Fruit fly (Drosophila melanogaster) whole organism, embryonic: ENCODE results near the gene CG2898.
A peak's percentile ranks its signal among the peaks of the same experiment; 100 is the strongest.

Experiments used
- Abd-B ChIP-seq: fragments of 200-800 bp; sonication (Bioruptor generic); optimal IDR thresholded peaks from 2 replicates; lab custom pipeline; 2018; ENCODE audit warnings: missing biosample characterization, mild to moderate bottlenecking, missing genetic modification characterization, moderate library complexity
- Ada2b ChIP-seq: fragments of 200-800 bp; sonication (Bioruptor generic); IDR thresholded peaks from 2 replicates; pipeline ENCODE4 v1.3.6; 2022; ENCODE audit warnings: missing biosample characterization, missing genetic modification characterization
- Bgb ChIP-seq: fragments of 200-800 bp; sonication (Bioruptor generic); IDR thresholded peaks from 2 replicates; pipeline ENCODE4 v1.3.6; 2022; ENCODE audit warnings: missing biosample characterization, missing genetic modification characterization; ENCODE audit not compliant: partially characterized antibody
- CG10274 ChIP-seq: fragments of 200-800 bp; sonication (Bioruptor generic); optimal IDR thresholded peaks from 3 replicates; lab custom pipeline; 2017; ENCODE audit warnings: missing biosample characterization, mild to moderate bottlenecking, missing genetic modification characterization
- CG11560 ChIP-seq: fragments of 200-800 bp; sonication (Bioruptor generic); IDR thresholded peaks from 3 replicates; pipeline ENCODE4 v1.3.6; 2022; ENCODE audit warnings: missing biosample characterization, missing genetic modification characterization
- CG12391 ChIP-seq: fragments of 200-800 bp; sonication (Bioruptor generic); optimal IDR thresholded peaks from 3 replicates; lab custom pipeline; 2018; ENCODE audit warnings: missing biosample characterization, mild to moderate bottlenecking, missing genetic modification characterization, moderate library complexity
- CG14441 ChIP-seq: fragments of 200-800 bp; sonication (Bioruptor generic); IDR thresholded peaks from 2 replicates; pipeline ENCODE4 v1.3.6; 2022; ENCODE audit warnings: missing biosample characterization, missing genetic modification characterization
- CG1647 ChIP-seq: fragments of 200-800 bp; sonication (Bioruptor generic); optimal IDR thresholded peaks from 3 replicates; lab custom pipeline; 2016; ENCODE audit warnings: missing biosample characterization, missing genetic modification characterization
- CG17186 ChIP-seq: fragments of 200-800 bp; sonication (Bioruptor generic); optimal IDR thresholded peaks from 3 replicates; lab custom pipeline; 2017; ENCODE audit warnings: missing biosample characterization, missing genetic modification reagents, missing genetic modification characterization
- CG17612 ChIP-seq: fragments of 200-800 bp; sonication (Bioruptor generic); IDR thresholded peaks from 2 replicates; pipeline ENCODE4 v1.3.6; 2022; ENCODE audit warnings: missing biosample characterization, missing genetic modification characterization
- CG18011 ChIP-seq: fragments of 200-800 bp; sonication (Bioruptor generic); optimal IDR thresholded peaks from 2 replicates; lab custom pipeline; 2017; ENCODE audit warnings: missing biosample characterization, missing genetic modification characterization, mild to moderate bottlenecking, moderate library complexity, missing genotype
- CG3163 ChIP-seq: fragments of 200-800 bp; sonication (Bioruptor generic); optimal IDR thresholded peaks from 3 replicates; lab custom pipeline; 2016; ENCODE audit warnings: missing biosample characterization, missing genetic modification characterization
- CG32772 ChIP-seq: fragments of 200-800 bp; sonication (Bioruptor generic); IDR thresholded peaks from 2 replicates; pipeline ENCODE4 v1.3.6; 2022; ENCODE audit warnings: missing biosample characterization, missing genetic modification characterization
- CG4854 ChIP-seq: fragments of 200-800 bp; sonication (Bioruptor generic); optimal IDR thresholded peaks from 2 replicates; lab custom pipeline; 2016; ENCODE audit warnings: missing biosample characterization, missing genetic modification characterization, inconsistent platforms
- CG7556 ChIP-seq: fragments of 200-800 bp; sonication (Bioruptor generic); optimal IDR thresholded peaks from 2 replicates; lab custom pipeline; 2017; ENCODE audit warnings: missing biosample characterization, mild to moderate bottlenecking, missing genetic modification characterization
- CG8359 ChIP-seq: fragments of 200-800 bp; sonication (Bioruptor generic); optimal IDR thresholded peaks from 2 replicates; lab custom pipeline; 2017; ENCODE audit warnings: missing biosample characterization, mild to moderate bottlenecking, missing genetic modification characterization, borderline replicate concordance
- CG8478 ChIP-seq: fragments of >200 bp; optimal IDR thresholded peaks from 2 replicates; lab custom pipeline; 2018
- CG9817 ChIP-seq: fragments of 200-800 bp; sonication (Bioruptor generic); optimal IDR thresholded peaks from 2 replicates; lab custom pipeline; 2018; ENCODE audit warnings: missing biosample characterization, mild to moderate bottlenecking, missing genetic modification characterization, moderate library complexity
- Chrac-16 ChIP-seq: fragments of 200-800 bp; sonication (Bioruptor generic); optimal IDR thresholded peaks from 3 replicates; lab custom pipeline; 2016; ENCODE audit warnings: missing biosample characterization, missing genetic modification characterization
- Deaf1 ChIP-seq: fragments of 200-800 bp; optimal IDR thresholded peaks from 3 replicates; lab custom pipeline; 2019; ENCODE audit warnings: missing biosample characterization, mild to moderate bottlenecking, missing genetic modification characterization, moderate library complexity
- ERR ChIP-seq: fragments of 200-800 bp; sonication (Bioruptor generic); optimal IDR thresholded peaks from 2 replicates; lab custom pipeline; 2016; ENCODE audit warnings: missing biosample characterization, missing genetic modification characterization
- Ets65A ChIP-seq: fragments of 200-800 bp; sonication (Bioruptor generic); peaks from one replicate; lab custom pipeline; 2016; ENCODE audit warnings: missing biosample characterization, missing genetic modification characterization
- HLH4C ChIP-seq: fragments of 200-800 bp; sonication (Bioruptor generic); IDR thresholded peaks from 3 replicates; pipeline ENCODE4 v1.3.6; 2022; ENCODE audit warnings: missing biosample characterization, missing genetic modification characterization; ENCODE audit not compliant: partially characterized antibody
- Hr39 ChIP-seq: fragments of >200 bp; optimal IDR thresholded peaks from 2 replicates; lab custom pipeline; 2017
- Hr78 ChIP-seq, 2 experiments: fragments of 200-800 bp in 1 of 2; fragments of >200 bp in 1 of 2; sonication (Bioruptor generic) in 1 of 2; optimal IDR thresholded peaks; 2 replicates each; lab custom pipeline; 2017 to 2019; ENCODE audit warnings: missing biosample characterization in 2 of 2, missing genetic modification characterization in 2 of 2, mild to moderate bottlenecking in 1 of 2, moderate library complexity in 1 of 2
- Lim3 ChIP-seq: fragments of 200-800 bp; sonication (Bioruptor generic); IDR thresholded peaks from 2 replicates; pipeline ENCODE4 v1.3.6; 2022; ENCODE audit warnings: missing biosample characterization, missing genetic modification characterization
- MTF-1 ChIP-seq: fragments of 200-800 bp; sonication (Bioruptor generic); optimal IDR thresholded peaks from 2 replicates; lab custom pipeline; 2018; ENCODE audit warnings: missing biosample characterization, mild to moderate bottlenecking, missing genetic modification characterization, borderline replicate concordance
- Myb ChIP-seq: fragments of 200-800 bp; sonication (Bioruptor generic); optimal IDR thresholded peaks from 2 replicates; lab custom pipeline; 2016; ENCODE audit warnings: missing biosample characterization, missing genetic modification characterization
- Sox102F ChIP-seq: fragments of 200-800 bp; sonication (Bioruptor generic); optimal IDR thresholded peaks from 2 replicates; lab custom pipeline; 2018; ENCODE audit warnings: missing biosample characterization, mild to moderate bottlenecking, missing genetic modification characterization, moderate library complexity
- Sry-β ChIP-seq: fragments of 200-800 bp; sonication (Bioruptor generic); optimal IDR thresholded peaks from 2 replicates; lab custom pipeline; 2018; ENCODE audit warnings: missing biosample characterization, mild to moderate bottlenecking, missing genetic modification characterization, moderate library complexity
- Sry-δ ChIP-seq: fragments of 200-800 bp; sonication (Bioruptor generic); optimal IDR thresholded peaks from 2 replicates; lab custom pipeline; 2016; ENCODE audit warnings: missing biosample characterization, missing genetic modification characterization
- YL-1 ChIP-seq: fragments of 200-800 bp; sonication (Bioruptor generic); optimal IDR thresholded peaks from 3 replicates; lab custom pipeline; 2017; ENCODE audit warnings: missing biosample characterization, mild to moderate bottlenecking, missing genetic modification characterization
- ac ChIP-seq: fragments of 200-800 bp; sonication (Bioruptor generic); optimal IDR thresholded peaks from 3 replicates; lab custom pipeline; 2017; ENCODE audit warnings: missing biosample characterization, mild to moderate bottlenecking, missing genetic modification characterization
- bsh ChIP-seq, 2 experiments: fragments of 200-800 bp; sonication (Bioruptor generic); optimal IDR thresholded peaks; 2 replicates each; lab custom pipeline; 2017 to 2018; ENCODE audit warnings: mild to moderate bottlenecking in 2 of 2, missing biosample characterization in 2 of 2, missing genetic modification characterization in 2 of 2, moderate library complexity in 1 of 2
- cad ChIP-seq: fragments of >200 bp; optimal IDR thresholded peaks from 2 replicates; lab custom pipeline; 2017; ENCODE audit warnings: missing biosample characterization, missing genetic modification characterization
- cato ChIP-seq: fragments of 200-800 bp; sonication (Bioruptor generic); optimal IDR thresholded peaks from 2 replicates; lab custom pipeline; 2016; ENCODE audit warnings: missing biosample characterization, missing genetic modification characterization, borderline replicate concordance
- da ChIP-seq: fragments of 200-800 bp; sonication (Bioruptor generic); optimal IDR thresholded peaks from 2 replicates; lab custom pipeline; 2016; ENCODE audit warnings: missing biosample characterization, missing genetic modification characterization
- dysf ChIP-seq: fragments of 200-800 bp; sonication (Bioruptor generic); IDR thresholded peaks from 3 replicates; pipeline ENCODE4 v1.3.6; 2022; ENCODE audit warnings: missing biosample characterization, missing genetic modification characterization
- emc ChIP-seq: fragments of 200-800 bp; sonication (Bioruptor generic); optimal IDR thresholded peaks from 2 replicates; lab custom pipeline; 2016; ENCODE audit warnings: missing biosample characterization, missing genetic modification characterization
- fd64A ChIP-seq: fragments of 200-800 bp; sonication (Bioruptor generic); optimal IDR thresholded peaks from 3 replicates; lab custom pipeline; 2018; ENCODE audit warnings: missing biosample characterization, mild to moderate bottlenecking, missing genetic modification characterization
- fru ChIP-seq: fragments of >200 bp; optimal IDR thresholded peaks from 2 replicates; lab custom pipeline; 2017
- gcm2 ChIP-seq: fragments of 200-800 bp; sonication (Bioruptor generic); optimal IDR thresholded peaks from 2 replicates; lab custom pipeline; 2016; ENCODE audit warnings: missing biosample characterization, missing genetic modification characterization
- nerfin-2 ChIP-seq: fragments of 200-800 bp; sonication (Bioruptor generic); IDR thresholded peaks from 2 replicates; pipeline ENCODE4 v1.3.6; 2022; ENCODE audit warnings: missing biosample characterization, missing genetic modification characterization; ENCODE audit not compliant: partially characterized antibody
- rib ChIP-seq: fragments of 200-800 bp; sonication (Bioruptor generic); IDR thresholded peaks from 2 replicates; pipeline ENCODE4 v1.3.6; 2022; ENCODE audit warnings: missing biosample characterization, missing genetic modification characterization
- seq ChIP-seq: fragments of 200-800 bp; sonication (Bioruptor generic); IDR thresholded peaks from 2 replicates; pipeline ENCODE4 v1.3.6; 2022; ENCODE audit warnings: missing biosample characterization, missing genetic modification characterization
- sr ChIP-seq: fragments of 200-800 bp; sonication (Bioruptor generic); IDR thresholded peaks from 3 replicates; pipeline ENCODE4 v1.3.6; 2022; ENCODE audit warnings: missing biosample characterization, missing genetic modification characterization
- ssp ChIP-seq: fragments of 200-800 bp; sonication (Bioruptor generic); IDR thresholded peaks from 2 replicates; pipeline ENCODE4 v1.3.6; 2022; ENCODE audit warnings: missing biosample characterization, missing genetic modification characterization
- trh ChIP-seq: fragments of 200-800 bp; sonication (Bioruptor generic); optimal IDR thresholded peaks from 2 replicates; lab custom pipeline; 2016; ENCODE audit warnings: missing biosample characterization, missing genetic modification characterization
- wdn ChIP-seq: fragments of 200-800 bp; sonication (Bioruptor generic); IDR thresholded peaks from 2 replicates; pipeline ENCODE4 v1.3.6; 2022; ENCODE audit warnings: missing biosample characterization, missing genetic modification characterization
- wek ChIP-seq: fragments of 200-800 bp; sonication (Bioruptor generic); optimal IDR thresholded peaks from 3 replicates; lab custom pipeline; 2018; ENCODE audit warnings: missing biosample characterization, mild to moderate bottlenecking, missing genetic modification characterization, moderate library complexity
- zf30C ChIP-seq: fragments of 200-800 bp; sonication (Bioruptor generic); optimal IDR thresholded peaks from 3 replicates; lab custom pipeline; 2018; ENCODE audit warnings: missing biosample characterization, mild to moderate bottlenecking, missing genetic modification characterization
- zfh2 ChIP-seq: fragments of 200-800 bp; sonication (Bioruptor generic); optimal IDR thresholded peaks from 2 replicates; lab custom pipeline; 2016; ENCODE audit warnings: missing biosample characterization, missing genetic modification characterization

The CG2898 gene

dm6 chrX:10397514-10398133 is 22.4 kb downstream of the CG2898 start (continued):
- TF ChIP-seq wek (GFP tag; lab: Kevin White, UChicago): no peak
- no peak for TF ChIP-seq CG32772
- no peak for TF ChIP-seq Bgb (GFP tag; lab: Robert Waterston, UW)
- TF ChIP-seq zf30C (GFP tag; lab: Kevin White, UChicago): no peak
- peak; percentile 46 for TF ChIP-seq Ada2b (GFP tag; lab: Robert Waterston, UW)
- TF ChIP-seq cato (GFP tag; lab: Kevin White, UChicago): no peak
- TF ChIP-seq CG8478 (lab: Kevin White, UChicago): no peak
- TF ChIP-seq CG4854: no peak
- TF ChIP-seq Chrac-16 (GFP tag; lab: Kevin White, UChicago): no peak
- TF ChIP-seq HLH4C: no peak
- TF ChIP-seq YL-1 (GFP tag; lab: Kevin White, UChicago): no peak
- TF ChIP-seq Hr78 (GFP tag; optimal IDR thresholded peaks at IDR 0.05; lab: Kevin White, UChicago): no peak
- TF ChIP-seq Abd-B (GFP tag; lab: Kevin White, UChicago): no peak
- peak; percentile 32 for TF ChIP-seq CG7556 (GFP tag; lab: Kevin White, UChicago)
- no peak for TF ChIP-seq CG17612 (GFP tag; lab: Robert Waterston, UW)
- no peak for TF ChIP-seq nerfin-2 (GFP tag; lab: Robert Waterston, UW)
- no peak for TF ChIP-seq da (GFP tag; lab: Kevin White, UChicago)
- no peak for TF ChIP-seq Lim3 (GFP tag; lab: Robert Waterston, UW)
- TF ChIP-seq CG18011 (GFP tag; lab: Kevin White, UChicago): no peak
- TF ChIP-seq cad (GFP tag; lab: Kevin White, UChicago): no peak
- no peak for TF ChIP-seq CG17186
- TF ChIP-seq fru (lab: Kevin White, UChicago): no peak
- no peak for TF ChIP-seq CG11560
- TF ChIP-seq Sry-δ (GFP tag; lab: Kevin White, UChicago): no peak
- TF ChIP-seq ac (GFP tag; lab: Kevin White, UChicago): no peak
- no peak for TF ChIP-seq Ets65A (GFP tag; lab: Kevin White, UChicago)
- no peak for TF ChIP-seq trh (GFP tag; lab: Kevin White, UChicago)
- TF ChIP-seq ssp (GFP tag; lab: Robert Waterston, UW): peak; percentile 29; the same call in 1 of the 2 replicates
- no peak for TF ChIP-seq CG1647
- TF ChIP-seq wdn: no peak
- no peak for TF ChIP-seq ERR
- no peak for TF ChIP-seq Hr39
- TF ChIP-seq Deaf1 (tag; lab: Kevin White, UChicago): peak; percentile 14
- no peak for TF ChIP-seq CG14441 (GFP tag; lab: Robert Waterston, UW)
- TF ChIP-seq CG10274: no peak
- TF ChIP-seq sr: peak; percentile 63; the same call in 1 of the 3 replicates
- TF ChIP-seq rib (GFP tag; lab: Robert Waterston, UW): no peak
- no peak for TF ChIP-seq gcm2 (GFP tag; lab: Kevin White, UChicago)
- TF ChIP-seq MTF-1 (GFP tag; lab: Kevin White, UChicago): no peak
- TF ChIP-seq CG8359 (GFP tag; lab: Kevin White, UChicago): no peak
- no peak for TF ChIP-seq seq (GFP tag; lab: Robert Waterston, UW)
- TF ChIP-seq bsh (GFP tag; optimal IDR thresholded peaks at IDR 0.05; lab: Kevin White, UChicago): no peak
- TF ChIP-seq CG12391 (tag; lab: Kevin White, UChicago): peak; percentile 26
- TF ChIP-seq Sox102F (GFP tag; lab: Kevin White, UChicago): peak; percentile 20
- TF ChIP-seq CG3163: no peak
- no peak for TF ChIP-seq zfh2 (GFP tag; lab: Kevin White, UChicago)
- peak; percentile 4 for TF ChIP-seq CG9817 (tag; lab: Kevin White, UChicago)
- TF ChIP-seq Sry-β (GFP tag; lab: Kevin White, UChicago): no peak
- no peak for TF ChIP-seq emc
- TF ChIP-seq dysf (GFP tag; lab: Robert Waterston, UW): peak; percentile 65; the same call in 2 of the 3 replicates
- TF ChIP-seq fd64A (GFP tag; lab: Kevin White, UChicago): no peak
- TF ChIP-seq Myb (GFP tag; lab: Kevin White, UChicago): no peak
